Worm (Caenorhabditis elegans) whole organism, L4 larva: ENCODE results near the gene C14B9.3.

Source experiments
- fkh-10 ChIP-seq: fragments of 150-350 bp; optimal IDR thresholded peaks from 2 replicates; lab custom pipeline; 2014; ENCODE audit warnings: missing biosample characterization, missing genetic modification reagents, missing genetic modification characterization
- nhr-11 ChIP-seq: fragments of 150-350 bp; optimal IDR thresholded peaks from 2 replicates; lab custom pipeline; 2014; ENCODE audit warnings: missing biosample characterization, missing genetic modification characterization
- snpc-4 ChIP-seq: fragments of 150-350 bp; optimal IDR thresholded peaks from 2 replicates; lab custom pipeline; 2014; ENCODE audit warnings: missing biosample characterization, missing genetic modification characterization
- ztf-11 ChIP-seq: fragments of 150-350 bp; optimal IDR thresholded peaks from 2 replicates; lab custom pipeline; 2014; ENCODE audit warnings: missing biosample characterization, missing genetic modification characterization

ce11 chrIII:8069206-8069605 is 39.4 kb upstream of the C14B9.3 start:
- TF ChIP-seq fkh-10 (no peak), snpc-4 (tag; lab: Kevin White, UChicago) (peak; percentile 39), nhr-11 (tag; lab: Kevin White, UChicago) (no peak), ztf-11 (no peak)
